Fruit fly (Drosophila melanogaster) whole organism, prepupa: ENCODE data around the gene CG6729.

ENCODE experiments used
- Blimp-1 ChIP-seq: fragments of 200-800 bp; sonication (Bioruptor generic); optimal IDR thresholded peaks from 3 replicates; lab custom pipeline; 2017; ENCODE audit warnings: missing biosample characterization, missing genetic modification characterization, mild to moderate bottlenecking, moderate library complexity, missing genetic modification reagents
- CG10631 ChIP-seq: fragments of 200-800 bp; sonication (Bioruptor generic); optimal IDR thresholded peaks from 2 replicates; lab custom pipeline; 2016; ENCODE audit warnings: missing biosample characterization, missing genetic modification characterization
- CG11762 ChIP-seq: fragments of 200-800 bp; sonication (Bioruptor generic); optimal IDR thresholded peaks from 3 replicates; lab custom pipeline; 2016; ENCODE audit warnings: missing biosample characterization, missing genetic modification characterization; ENCODE audit not compliant: insufficient read depth
- CG11902 ChIP-seq: fragments of 200-800 bp; sonication (Bioruptor generic); optimal IDR thresholded peaks from 3 replicates; lab custom pipeline; 2016; ENCODE audit warnings: missing biosample characterization, missing genetic modification characterization
- CG1621 ChIP-seq: fragments of 200-800 bp; sonication (Bioruptor generic); optimal IDR thresholded peaks from 3 replicates; lab custom pipeline; 2018; ENCODE audit warnings: missing biosample characterization, mild to moderate bottlenecking, missing genetic modification characterization
- CG16779 ChIP-seq: fragments of 200-800 bp; sonication (Bioruptor generic); optimal IDR thresholded peaks from 3 replicates; lab custom pipeline; 2017; ENCODE audit warnings: missing biosample characterization, mild to moderate bottlenecking, missing genetic modification characterization
- CG31627 ChIP-seq: fragments of 200-800 bp; sonication (Bioruptor generic); optimal IDR thresholded peaks from 3 replicates; lab custom pipeline; 2016; ENCODE audit warnings: missing biosample characterization, missing genetic modification characterization
- CG32006 ChIP-seq: fragments of 200-800 bp; sonication (Bioruptor generic); optimal IDR thresholded peaks from 3 replicates; lab custom pipeline; 2017; ENCODE audit warnings: missing biosample characterization, mild to moderate bottlenecking, missing genetic modification characterization
- CG34406 ChIP-seq: fragments of 200-800 bp; sonication (Bioruptor generic); optimal IDR thresholded peaks from 3 replicates; lab custom pipeline; 2016; ENCODE audit warnings: missing biosample characterization, missing genetic modification characterization
- CG3919 ChIP-seq: fragments of 200-800 bp; sonication (Bioruptor generic); optimal IDR thresholded peaks from 3 replicates; lab custom pipeline; 2016; ENCODE audit warnings: missing biosample characterization, missing genetic modification characterization
- CG4318 ChIP-seq: fragments of 200-800 bp; sonication (Bioruptor generic); optimal IDR thresholded peaks from 3 replicates; lab custom pipeline; 2017; ENCODE audit warnings: missing biosample characterization, mild to moderate bottlenecking, missing genetic modification characterization
- CG6163 ChIP-seq: fragments of 200-800 bp; sonication (Bioruptor generic); IDR thresholded peaks from 3 replicates; pipeline ENCODE4 v1.3.6; 2022; ENCODE audit warnings: missing biosample characterization, missing genetic modification characterization
- CG6276 ChIP-seq: fragments of 200-800 bp; sonication (Bioruptor generic); optimal IDR thresholded peaks from 2 replicates; lab custom pipeline; 2017; ENCODE audit warnings: missing biosample characterization, mild to moderate bottlenecking, missing genetic modification characterization
- CG6792 ChIP-seq: fragments of 200-800 bp; sonication (Bioruptor generic); optimal IDR thresholded peaks from 3 replicates; lab custom pipeline; 2016; ENCODE audit warnings: missing biosample characterization, missing genetic modification characterization
- CG6854 ChIP-seq: fragments of 200-800 bp; sonication (Bioruptor generic); optimal IDR thresholded peaks from 2 replicates; lab custom pipeline; 2017; ENCODE audit warnings: missing biosample characterization, mild to moderate bottlenecking, missing genetic modification characterization
- CG8119 ChIP-seq: fragments of 200-800 bp; sonication (Bioruptor generic); IDR thresholded peaks from 3 replicates; pipeline ENCODE4 v1.3.6; 2022; ENCODE audit warnings: missing biosample characterization, missing genetic modification characterization
- CG8319 ChIP-seq: fragments of 200-800 bp; sonication (Bioruptor generic); optimal IDR thresholded peaks from 3 replicates; lab custom pipeline; 2016; ENCODE audit warnings: missing biosample characterization, missing genetic modification characterization
- Eip75B ChIP-seq: fragments of 200-800 bp; sonication (Bioruptor generic); optimal IDR thresholded peaks from 3 replicates; lab custom pipeline; 2016; ENCODE audit warnings: missing biosample characterization, missing genetic modification characterization
- Eip78C ChIP-seq: fragments of 200-800 bp; sonication (Bioruptor generic); peaks from one replicate; lab custom pipeline; 2016; ENCODE audit warnings: missing biosample characterization, missing genetic modification characterization
- Ets21C ChIP-seq: fragments of 200-800 bp; sonication (Bioruptor generic); optimal IDR thresholded peaks from 3 replicates; lab custom pipeline; 2016; ENCODE audit warnings: missing biosample characterization, missing genetic modification characterization
- Ets96B ChIP-seq: fragments of 200-800 bp; optimal IDR thresholded peaks from 2 replicates; lab custom pipeline; 2019; ENCODE audit warnings: missing biosample characterization, mild to moderate bottlenecking, missing genetic modification characterization, moderate library complexity
- Gug ChIP-seq: fragments of 200-800 bp; sonication (Bioruptor generic); IDR thresholded peaks from 2 replicates; pipeline ENCODE4 v1.3.6; 2022; ENCODE audit warnings: missing biosample characterization, missing genetic modification characterization
- Hr4 ChIP-seq: fragments of 200-800 bp; sonication (Bioruptor generic); optimal IDR thresholded peaks from 3 replicates; lab custom pipeline; 2016; ENCODE audit warnings: missing biosample characterization, missing genetic modification characterization
- OdsH ChIP-seq: fragments of 200-800 bp; sonication (Bioruptor generic); optimal IDR thresholded peaks from 3 replicates; lab custom pipeline; 2016; ENCODE audit warnings: missing biosample characterization, missing genetic modification characterization
- Smox ChIP-seq: fragments of 200-800 bp; sonication (Bioruptor generic); optimal IDR thresholded peaks from 3 replicates; lab custom pipeline; 2016; ENCODE audit warnings: missing biosample characterization, missing genetic modification characterization
- Sox14 ChIP-seq: fragments of 200-800 bp; sonication (Bioruptor generic); optimal IDR thresholded peaks from 3 replicates; lab custom pipeline; 2016; ENCODE audit warnings: missing biosample characterization, missing genetic modification characterization
- Sox15 ChIP-seq: fragments of 200-800 bp; sonication (Bioruptor generic); optimal IDR thresholded peaks from 3 replicates; lab custom pipeline; 2016; ENCODE audit warnings: missing biosample characterization, missing genetic modification characterization
- acj6 ChIP-seq: fragments of 200-800 bp; sonication (Bioruptor generic); optimal IDR thresholded peaks from 3 replicates; lab custom pipeline; 2016; ENCODE audit warnings: missing biosample characterization, missing genetic modification characterization
- cyc ChIP-seq: fragments of 200-800 bp; sonication (Bioruptor generic); optimal IDR thresholded peaks from 3 replicates; lab custom pipeline; 2016; ENCODE audit warnings: missing biosample characterization, missing genetic modification characterization
- eg ChIP-seq: fragments of 200-800 bp; sonication (Bioruptor generic); IDR thresholded peaks from 3 replicates; pipeline ENCODE4 v1.3.6; 2022; ENCODE audit warnings: missing biosample characterization, missing genetic modification characterization
- esn ChIP-seq: fragments of 200-800 bp; sonication (Bioruptor generic); optimal IDR thresholded peaks from 2 replicates; lab custom pipeline; 2016; ENCODE audit warnings: missing biosample characterization, mild to moderate bottlenecking, missing genetic modification characterization, moderate library complexity
- fd59A ChIP-seq: fragments of 200-800 bp; sonication (Bioruptor generic); optimal IDR thresholded peaks from 2 replicates; lab custom pipeline; 2017; ENCODE audit warnings: missing biosample characterization, mild to moderate bottlenecking, missing genetic modification characterization, missing genetic modification reagents
- fd85E ChIP-seq: fragments of 200-800 bp; sonication (Bioruptor generic); optimal IDR thresholded peaks from 3 replicates; lab custom pipeline; 2016; ENCODE audit warnings: missing biosample characterization, missing genetic modification characterization
- fkh ChIP-seq: fragments of 200-800 bp; sonication (Bioruptor generic); optimal IDR thresholded peaks from 3 replicates; lab custom pipeline; 2017; ENCODE audit warnings: missing biosample characterization, mild to moderate bottlenecking, missing genetic modification characterization, moderate library complexity
- lz ChIP-seq: fragments of 200-800 bp; sonication (Bioruptor generic); optimal IDR thresholded peaks from 3 replicates; lab custom pipeline; 2016; ENCODE audit warnings: missing biosample characterization, missing genetic modification characterization
- net ChIP-seq: fragments of 200-800 bp; sonication (Bioruptor generic); optimal IDR thresholded peaks from 3 replicates; lab custom pipeline; 2016; ENCODE audit warnings: missing biosample characterization, missing genetic modification characterization
- pdm3 ChIP-seq: fragments of 200-800 bp; sonication (Bioruptor generic); optimal IDR thresholded peaks from 3 replicates; lab custom pipeline; 2016; ENCODE audit warnings: missing biosample characterization, missing genetic modification characterization
- salr ChIP-seq, 2 experiments: fragments of 200-800 bp; sonication (Bioruptor generic); optimal IDR thresholded peaks; 3 replicates each; lab custom pipeline; 2016 to 2018; ENCODE audit warnings: missing biosample characterization in 2 of 2, missing genetic modification characterization in 2 of 2, mild to moderate bottlenecking in 1 of 2
- ss ChIP-seq, 2 experiments: fragments of 200-800 bp; sonication (Bioruptor generic); optimal IDR thresholded peaks; 2 replicates in 1 of 2; 3 replicates in 1 of 2; lab custom pipeline; 2017 to 2018; ENCODE audit warnings: mild to moderate bottlenecking in 2 of 2, missing biosample characterization in 2 of 2, missing genetic modification characterization in 2 of 2, moderate library complexity in 1 of 2
- svp ChIP-seq: fragments of 200-800 bp; sonication (Bioruptor generic); peaks from one replicate; lab custom pipeline; 2016; ENCODE audit warnings: missing biosample characterization, missing genetic modification characterization
- topi ChIP-seq: fragments of 200-800 bp; sonication (Bioruptor generic); optimal IDR thresholded peaks from 3 replicates; lab custom pipeline; 2016; ENCODE audit warnings: missing biosample characterization, missing genetic modification characterization
- vri ChIP-seq: fragments of 200-800 bp; sonication (Bioruptor generic); optimal IDR thresholded peaks from 3 replicates; lab custom pipeline; 2016; ENCODE audit warnings: missing biosample characterization, mild to moderate bottlenecking, missing genetic modification characterization

CG6729 gene

dm6 chr2L:10709353-10709752 lies 34.4 kb downstream of the CG6729 start, which contains the start of gene Lip2:
Lip2 (minus strand) TSS chr2L:10709453.
- no peak for TF ChIP-seq net
- no peak for TF ChIP-seq Hr4 (GFP tag; lab: Kevin White, UChicago)
- no peak for TF ChIP-seq CG16779 (tag; lab: Kevin White, UChicago)
- TF ChIP-seq CG6163 (GFP tag; lab: Robert Waterston, UW), result no peak
- TF ChIP-seq fd85E (GFP tag; lab: Kevin White, UChicago), result no peak
- TF ChIP-seq eg (GFP tag; lab: Robert Waterston, UW), result no peak
- no peak for TF ChIP-seq CG11762 (GFP tag; lab: Kevin White, UChicago)
- no peak for TF ChIP-seq fkh (GFP tag; lab: Kevin White, UChicago)
- no peak for TF ChIP-seq Smox

DNA sequence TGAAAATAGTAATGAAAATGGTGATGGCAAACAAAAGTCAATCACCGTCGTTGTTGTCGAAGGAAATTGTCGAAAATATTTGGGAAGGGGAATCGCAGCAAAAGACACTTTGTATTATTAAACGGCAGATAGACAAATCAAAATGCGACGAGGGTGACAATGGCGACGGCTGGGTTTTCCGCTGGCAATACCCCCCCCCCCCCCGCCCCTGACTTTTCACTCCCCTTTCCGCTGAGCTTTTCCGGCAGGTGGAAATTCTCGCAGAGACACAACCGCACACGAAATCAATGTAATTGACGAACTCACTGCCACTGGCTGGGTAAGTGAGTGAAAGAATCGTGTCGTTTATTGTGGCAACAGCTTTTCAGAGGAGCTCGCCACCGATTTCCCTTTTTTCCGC lies 35.6 kb downstream of the CG6729 start:
- TF ChIP-seq cyc (GFP tag; lab: Kevin White, UChicago) (no peak), Sox15 (no peak), CG6276 (GFP tag; lab: Kevin White, UChicago) (no peak), lz (GFP tag; lab: Kevin White, UChicago) (no peak), CG11902 (GFP tag; lab: Kevin White, UChicago) (no peak), CG11762 (GFP tag; lab: Kevin White, UChicago) (no peak), CG16779 (tag; lab: Kevin White, UChicago) (no peak), Sox14 (GFP tag; lab: Kevin White, UChicago) (no peak), CG34406 (no peak), CG6854 (GFP tag; lab: Kevin White, UChicago) (no peak), CG8319 (GFP tag; lab: Kevin White, UChicago) (no peak)
- TF ChIP-seq, all 60 proteins: peak for 0

DNA sequence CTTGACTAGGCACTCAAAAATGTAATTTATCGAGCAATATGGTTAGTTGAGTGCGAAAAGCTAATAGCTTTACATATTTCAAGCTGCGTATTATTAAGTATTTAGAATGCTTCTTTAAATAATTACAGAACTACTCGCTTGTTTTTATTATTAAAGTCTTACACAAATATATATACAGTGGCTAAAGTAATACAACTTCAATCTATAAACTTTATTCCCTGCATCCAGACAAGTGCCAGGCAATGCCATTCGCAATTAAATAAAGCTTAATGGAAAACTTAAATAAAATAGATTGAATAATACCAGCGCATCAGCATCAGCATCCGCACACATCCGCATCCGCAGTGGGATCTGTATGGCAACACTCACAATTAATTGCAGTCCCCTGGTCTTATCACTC lies 37.5 kb downstream of the CG6729 start:
- peak; percentile 63 for TF ChIP-seq svp (GFP tag; lab: Kevin White, UChicago)
- no peak for TF ChIP-seq CG11902 (GFP tag; lab: Kevin White, UChicago)
- TF ChIP-seq, all 60 proteins: peak for 1

dm6 chr2L:10704425-10704824 lies 39.3 kb downstream of the CG6729 start:
- TF ChIP-seq CG11902 (GFP tag; lab: Kevin White, UChicago) (no peak), CG10631 (no peak), eg (GFP tag; lab: Robert Waterston, UW) (no peak), fd59A (GFP tag; lab: Kevin White, UChicago) (no peak)

dm6 chr2L:10703281-10703680 lies 40.5 kb downstream of the CG6729 start, which contains the start of gene CG6415:
CG6415 (plus strand) TSS chr2L:10703621.
- TF ChIP-seq CG6854 (GFP tag; lab: Kevin White, UChicago) (no peak), Ets21C (GFP tag; lab: Kevin White, UChicago) (no peak), topi (GFP tag; lab: Kevin White, UChicago) (peak; percentile 28), CG32006 (peak; percentile 80), Gug (peak; percentile 78), Blimp-1 (GFP tag; lab: Kevin White, UChicago) (no peak), acj6 (peak; percentile 27), ss (GFP tag; optimal IDR thresholded peaks at IDR 0.05; lab: Kevin White, UChicago) (no peak), CG8119 (GFP tag; lab: Robert Waterston, UW) (peak; percentile 63; the same call in 2 of the 3 replicates), vri (peak; percentile 58), esn (GFP tag; lab: Kevin White, UChicago) (no peak), CG31627 (GFP tag; lab: Kevin White, UChicago) (peak; percentile 32), Eip78C (peak; percentile 65), CG6163 (GFP tag; lab: Robert Waterston, UW) (peak; percentile 50; the same call in 2 of the 3 replicates), Sox15 (no peak), fd85E (GFP tag; lab: Kevin White, UChicago) (no peak), net (peak; percentile 45), CG3919 (peak; percentile 22), Eip75B (no peak), CG6792 (no peak), CG1621 (tag; lab: Kevin White, UChicago) (no peak), CG10631 (no peak), CG4318 (GFP tag; lab: Kevin White, UChicago) (peak; percentile 48), Ets96B (tag; lab: Kevin White, UChicago) (no peak), fd59A (GFP tag; lab: Kevin White, UChicago) (no peak), CG11762 (GFP tag; lab: Kevin White, UChicago) (no peak), salr (GFP tag; optimal IDR thresholded peaks at IDR 0.05; lab: Kevin White, UChicago) (no peak), eg (GFP tag; lab: Robert Waterston, UW) (peak; percentile 85), OdsH (GFP tag; lab: Kevin White, UChicago) (peak; percentile 38), Sox14 (GFP tag; lab: Kevin White, UChicago) (peak; percentile 20), pdm3 (GFP tag; lab: Kevin White, UChicago) (peak; percentile 48)
